Worm (Caenorhabditis elegans): ENCODE data around the gene F33E11.3.

DNA sequence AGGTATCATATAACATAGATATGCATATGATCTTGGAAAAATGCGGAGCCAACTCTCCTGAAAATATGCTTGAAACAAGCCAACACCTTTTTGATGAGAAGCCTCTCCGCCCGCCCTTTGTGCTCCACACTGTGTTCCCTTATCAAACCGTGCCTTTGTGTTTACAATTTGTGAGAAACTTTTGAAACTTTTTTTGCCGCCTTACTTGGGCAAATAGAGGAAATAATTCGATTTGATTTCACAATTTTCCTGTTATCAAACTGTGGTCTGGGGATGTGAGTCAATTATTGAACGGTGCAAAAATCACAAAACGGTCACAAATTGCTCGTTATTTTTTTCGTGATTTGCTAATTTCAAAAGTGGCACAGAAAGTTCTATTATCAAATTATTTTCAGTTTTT, 28.1 kb upstream of the F33E11.3 start:
- no peak for TF ChIP-seq B0310.2 (tag; optimal IDR thresholded peaks at IDR 0.05)
- no peak for TF ChIP-seq ama-1 (optimal IDR thresholded peaks at IDR 0.05)
- TF ChIP-seq ceh-13 (GFP tag; optimal IDR thresholded peaks at IDR 0.05) = no peak
- TF ChIP-seq aly-1 (tag; optimal IDR thresholded peaks at IDR 0.05) = no peak
- TF ChIP-seq tbx-11 (GFP tag; IDR thresholded peaks at IDR 0.05) = no peak
- no peak for TF ChIP-seq scrt-1 (GFP tag; IDR thresholded peaks at IDR 0.05)
- no peak for TF ChIP-seq F13C5.2 (tag; optimal IDR thresholded peaks at IDR 0.05)
- no peak for TF ChIP-seq flt-1 (GFP tag; IDR thresholded peaks at IDR 0.05)
- no peak for TF ChIP-seq tbx-37 (GFP tag; conservative IDR thresholded peaks at IDR 0.05)
- TF ChIP-seq ets-7 (tag; optimal IDR thresholded peaks at IDR 0.05) = no peak

Measured in whole organism, early embryonic.